Worm (Caenorhabditis elegans) whole organism, mixed stage, embryonic: Measurements from ENCODE around the gene F33G12.3.

Experiments
- blmp-1 ChIP-seq: fragments of 150-350 bp; optimal IDR thresholded peaks from 2 replicates; lab custom pipeline; 2014; ENCODE audit warnings: missing biosample characterization, missing genetic modification characterization
- ces-1 ChIP-seq: fragments of 150-350 bp; optimal IDR thresholded peaks from 2 replicates; lab custom pipeline; 2014; ENCODE audit warnings: missing biosample characterization, missing genetic modification reagents, missing genetic modification characterization
- elt-3 ChIP-seq: fragments of 150-350 bp; optimal IDR thresholded peaks from 2 replicates; lab custom pipeline; 2014; ENCODE audit warnings: missing biosample characterization, missing genetic modification characterization
- lsy-2 ChIP-seq: fragments of 150-350 bp; optimal IDR thresholded peaks from 2 replicates; lab custom pipeline; 2014; ENCODE audit warnings: missing biosample characterization, missing genetic modification characterization
- mab-5 ChIP-seq: fragments of 150-350 bp; optimal IDR thresholded peaks from 2 replicates; lab custom pipeline; 2014; ENCODE audit warnings: missing biosample characterization, missing genetic modification characterization
- nhr-12 ChIP-seq: fragments of 150-350 bp; optimal IDR thresholded peaks from 2 replicates; lab custom pipeline; 2014; ENCODE audit warnings: missing biosample characterization, missing genetic modification characterization
- nhr-237 ChIP-seq: fragments of 150-350 bp; optimal IDR thresholded peaks from 2 replicates; lab custom pipeline; 2014; ENCODE audit warnings: missing biosample characterization, missing genetic modification characterization
- pha-4 ChIP-seq: fragments of 150-350 bp; optimal IDR thresholded peaks from 2 replicates; lab custom pipeline; 2018; ENCODE audit warnings: missing biosample characterization, missing genetic modification reagents, missing genetic modification characterization
- snpc-4 ChIP-seq: fragments of 150-350 bp; optimal IDR thresholded peaks from 2 replicates; lab custom pipeline; 2014; ENCODE audit warnings: missing biosample characterization, missing genetic modification characterization
- sptf-1 ChIP-seq: sonication (generic microtip); optimal IDR thresholded peaks from 2 replicates; lab custom pipeline; 2017; ENCODE audit warnings: mild to moderate bottlenecking, missing genetic modification characterization, moderate library complexity, missing compliant biosample characterization
- tbx-8 ChIP-seq: fragments of 200-800 bp; sonication (Bioruptor generic); optimal IDR thresholded peaks from 2 replicates; lab custom pipeline; 2018; ENCODE audit warnings: mild to moderate bottlenecking, missing genetic modification characterization, moderate library complexity, missing compliant biosample characterization
- unc-62 ChIP-seq: fragments of 150-350 bp; optimal IDR thresholded peaks from 2 replicates; lab custom pipeline; 2014; ENCODE audit warnings: missing biosample characterization, missing genetic modification reagents, missing genetic modification characterization
- ztf-11 ChIP-seq: fragments of 150-350 bp; optimal IDR thresholded peaks from 2 replicates; lab custom pipeline; 2014; ENCODE audit warnings: missing biosample characterization, missing genetic modification characterization

DNA sequence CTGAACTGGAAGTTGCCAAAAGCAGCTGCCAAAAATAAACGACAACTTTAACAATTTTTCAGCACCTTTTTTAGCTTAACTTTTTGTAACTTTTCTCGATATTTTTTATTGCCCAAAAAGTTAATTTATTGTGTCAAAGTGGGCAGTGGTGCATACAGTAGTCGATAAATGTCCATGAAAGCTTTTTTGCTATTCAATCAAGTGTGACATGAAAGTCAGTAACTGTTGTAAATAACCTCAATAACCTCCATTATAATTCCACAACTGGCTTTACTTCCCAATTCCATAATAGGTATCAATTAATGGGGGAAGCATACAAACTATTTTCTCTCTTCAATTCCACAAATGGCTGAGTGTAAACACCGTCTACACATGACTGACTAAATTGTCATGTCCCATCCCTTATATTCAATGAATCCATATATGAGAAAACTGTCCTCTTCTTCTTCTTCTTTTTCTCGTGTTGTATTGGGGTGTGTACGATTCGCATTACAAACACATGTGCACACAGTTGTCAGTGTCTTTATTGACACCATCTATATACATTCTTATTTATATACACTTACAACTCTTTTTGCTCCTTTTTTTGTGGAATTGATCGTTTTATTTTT, 14.5 kb upstream of the F33G12.3 start:
- TF ChIP-seq snpc-4 (tag; lab: Kevin White, UChicago) (no peak), elt-3 (tag; lab: Kevin White, UChicago) (no peak), nhr-237 (no peak), lsy-2 (no peak), tbx-8 (no peak), unc-62 (no peak), ces-1 (no peak), sptf-1 (no peak), nhr-12 (tag; lab: Kevin White, UChicago) (no peak), pha-4 (tag; lab: Kevin White, UChicago) (no peak), mab-5 (no peak), blmp-1 (no peak), ztf-11 (tag; lab: Kevin White, UChicago) (no peak)
